Fruit fly (Drosophila melanogaster) whole organism, embryonic: Measurements from ENCODE around the gene rno.

Experiments used
- CG10959 ChIP-seq: fragments of 200-800 bp; sonication (Bioruptor generic); IDR thresholded peaks from 2 replicates; pipeline ENCODE4 v1.3.6; 2022; ENCODE audit warnings: missing biosample characterization, missing genetic modification characterization
- CG15011 ChIP-seq: fragments of 200-800 bp; sonication (Bioruptor generic); optimal IDR thresholded peaks from 3 replicates; lab custom pipeline; 2018; ENCODE audit warnings: missing biosample characterization, mild to moderate bottlenecking, missing genetic modification characterization
- CG17568 ChIP-seq: fragments of 200-800 bp; sonication (Bioruptor generic); optimal IDR thresholded peaks from 2 replicates; lab custom pipeline; 2018; ENCODE audit warnings: missing biosample characterization, mild to moderate bottlenecking, missing genetic modification characterization, moderate library complexity
- CG18476 ChIP-seq: fragments of 200-800 bp; sonication (Bioruptor generic); optimal IDR thresholded peaks from 2 replicates; lab custom pipeline; 2016; ENCODE audit warnings: missing biosample characterization, mild to moderate bottlenecking, missing genetic modification characterization
- CG18599 ChIP-seq: fragments of 200-800 bp; sonication (Bioruptor generic); optimal IDR thresholded peaks from 3 replicates; lab custom pipeline; 2017; ENCODE audit warnings: missing biosample characterization, missing genetic modification characterization, mild to moderate bottlenecking, moderate library complexity, missing genetic modification reagents
- CG2199 ChIP-seq: fragments of 200-800 bp; sonication (Bioruptor generic); IDR thresholded peaks from 3 replicates; pipeline ENCODE4 v1.3.6; 2022; ENCODE audit warnings: missing biosample characterization, missing genetic modification characterization
- CG2678 ChIP-seq: fragments of 200-800 bp; sonication (Bioruptor generic); optimal IDR thresholded peaks from 3 replicates; lab custom pipeline; 2019; ENCODE audit warnings: missing biosample characterization, mild to moderate bottlenecking, missing genetic modification characterization, moderate library complexity
- CG2712 ChIP-seq: fragments of 200-800 bp; optimal IDR thresholded peaks from 3 replicates; lab custom pipeline; 2019; ENCODE audit warnings: missing biosample characterization, mild to moderate bottlenecking, missing genetic modification characterization, moderate library complexity
- CG3065 ChIP-seq: fragments of 200-800 bp; sonication (Bioruptor generic); optimal IDR thresholded peaks from 2 replicates; lab custom pipeline; 2016; ENCODE audit warnings: missing biosample characterization, missing genetic modification characterization
- CG31224 ChIP-seq: fragments of 200-800 bp; sonication (Bioruptor generic); IDR thresholded peaks from 2 replicates; pipeline ENCODE4 v1.3.6; 2022; ENCODE audit warnings: missing biosample characterization, missing genetic modification characterization
- CG34422 ChIP-seq: fragments of 200-800 bp; sonication (Bioruptor generic); IDR thresholded peaks from 3 replicates; pipeline ENCODE4 v1.3.6; 2022; ENCODE audit warnings: missing biosample characterization, missing genetic modification characterization
- CG3847 ChIP-seq: fragments of 200-800 bp; sonication (Bioruptor generic); IDR thresholded peaks from 2 replicates; pipeline ENCODE4 v1.3.6; 2022; ENCODE audit warnings: missing biosample characterization, missing genetic modification characterization
- CG3995 ChIP-seq: fragments of 200-800 bp; sonication (Bioruptor generic); optimal IDR thresholded peaks from 3 replicates; lab custom pipeline; 2016; ENCODE audit warnings: missing biosample characterization, missing genetic modification characterization
- CG42726 ChIP-seq: fragments of 200-800 bp; sonication (Bioruptor generic); IDR thresholded peaks from 2 replicates; pipeline ENCODE4 v1.3.6; 2022; ENCODE audit warnings: missing biosample characterization, missing genetic modification characterization; ENCODE audit not compliant: partially characterized antibody
- CG5953 ChIP-seq: fragments of 200-800 bp; sonication (Bioruptor generic); IDR thresholded peaks from 2 replicates; pipeline ENCODE4 v1.3.6; 2022; ENCODE audit warnings: missing biosample characterization, missing genetic modification characterization
- CG6654 ChIP-seq: fragments of 200-800 bp; sonication (Bioruptor generic); optimal IDR thresholded peaks from 2 replicates; lab custom pipeline; 2017; ENCODE audit warnings: missing biosample characterization, mild to moderate bottlenecking, missing genetic modification characterization
- CkIIα-i1 ChIP-seq: fragments of 200-800 bp; sonication (Bioruptor generic); IDR thresholded peaks from 2 replicates; pipeline ENCODE4 v1.3.6; 2022; ENCODE audit warnings: missing biosample characterization, missing genetic modification characterization
- Dip2 ChIP-seq: fragments of 200-800 bp; sonication (Bioruptor generic); IDR thresholded peaks from 2 replicates; pipeline ENCODE4 v1.3.6; 2022; ENCODE audit warnings: missing biosample characterization, missing genetic modification characterization
- Dll ChIP-seq: fragments of 200-800 bp; sonication (Bioruptor generic); IDR thresholded peaks from 4 replicates; pipeline ENCODE4 v1.3.6; 2022; ENCODE audit warnings: missing biosample characterization, missing genetic modification characterization; ENCODE audit not compliant: partially characterized antibody
- Doc2 ChIP-seq: fragments of 200-800 bp; sonication (Bioruptor generic); IDR thresholded peaks from 2 replicates; pipeline ENCODE4 v1.3.6; 2022; ENCODE audit warnings: missing biosample characterization, missing genetic modification characterization
- Fer1 ChIP-seq: fragments of 200-800 bp; sonication (Bioruptor generic); optimal IDR thresholded peaks from 2 replicates; lab custom pipeline; 2017; ENCODE audit warnings: missing biosample characterization, mild to moderate bottlenecking, missing genetic modification characterization
- Fer3 ChIP-seq: fragments of 200-800 bp; sonication (Bioruptor generic); optimal IDR thresholded peaks from 2 replicates; lab custom pipeline; 2018; ENCODE audit warnings: missing biosample characterization, mild to moderate bottlenecking, missing genetic modification characterization, moderate library complexity
- GATAe ChIP-seq: fragments of 200-800 bp; sonication (Bioruptor generic); conservative IDR thresholded peaks from 2 replicates; pipeline ENCODE4 v1.3.6; 2022; ENCODE audit warnings: missing biosample characterization, missing genetic modification characterization
- HmgD ChIP-seq: fragments of 200-800 bp; sonication (Bioruptor generic); optimal IDR thresholded peaks from 3 replicates; lab custom pipeline; 2016; ENCODE audit warnings: missing biosample characterization, missing genetic modification characterization
- Hmr ChIP-seq: fragments of 200-800 bp; sonication (Bioruptor generic); optimal IDR thresholded peaks from 3 replicates; lab custom pipeline; 2017; ENCODE audit warnings: mild to moderate bottlenecking, missing biosample characterization, missing genetic modification reagents, missing genetic modification characterization
- Mrtf ChIP-seq: fragments of 200-800 bp; sonication (Bioruptor generic); IDR thresholded peaks from 3 replicates; pipeline ENCODE4 v1.3.6; 2022; ENCODE audit warnings: missing biosample characterization, missing genetic modification characterization
- Sin3A ChIP-seq: fragments of >200 bp; optimal IDR thresholded peaks from 2 replicates; lab custom pipeline; 2018
- Usf ChIP-seq: fragments of 200-800 bp; sonication (Bioruptor generic); optimal IDR thresholded peaks from 2 replicates; lab custom pipeline; 2017; ENCODE audit warnings: missing genotype, missing biosample characterization, missing genetic modification characterization
- Xrp1 ChIP-seq: fragments of 200-800 bp; sonication (Bioruptor generic); IDR thresholded peaks from 2 replicates; pipeline ENCODE4 v1.3.6; 2022; ENCODE audit warnings: missing biosample characterization, missing genetic modification characterization
- ap ChIP-seq: fragments of 200-800 bp; sonication (Bioruptor generic); IDR thresholded peaks from 2 replicates; pipeline ENCODE4 v1.3.6; 2022; ENCODE audit warnings: missing biosample characterization, missing genetic modification characterization
- bcd ChIP-seq: fragments of 200-800 bp; sonication (Bioruptor generic); optimal IDR thresholded peaks from 2 replicates; lab custom pipeline; 2017; ENCODE audit warnings: missing biosample characterization, mild to moderate bottlenecking, missing genetic modification characterization
- btn ChIP-seq: fragments of 200-800 bp; sonication (Bioruptor generic); optimal IDR thresholded peaks from 2 replicates; lab custom pipeline; 2016; ENCODE audit warnings: missing biosample characterization, missing genetic modification characterization
- dmrt99B ChIP-seq: fragments of 200-800 bp; sonication (Bioruptor generic); optimal IDR thresholded peaks from 2 replicates; lab custom pipeline; 2018; ENCODE audit warnings: missing biosample characterization, mild to moderate bottlenecking, missing genetic modification characterization, moderate library complexity
- eve ChIP-seq, 2 experiments: fragments of >200 bp; optimal IDR thresholded peaks; 2 replicates each; lab custom pipeline; 2017; ENCODE audit warnings: missing biosample characterization in 2 of 2, missing genetic modification characterization in 2 of 2
- gcm ChIP-seq: fragments of 200-800 bp; sonication (Bioruptor generic); optimal IDR thresholded peaks from 2 replicates; lab custom pipeline; 2019; ENCODE audit warnings: missing biosample characterization, mild to moderate bottlenecking, missing genetic modification characterization, moderate library complexity
- grn ChIP-seq: fragments of 200-800 bp; sonication (Bioruptor generic); optimal IDR thresholded peaks from 3 replicates; lab custom pipeline; 2017; ENCODE audit warnings: missing biosample characterization, missing genetic modification characterization
- gsb-n ChIP-seq: fragments of 200-800 bp; sonication (Bioruptor generic); optimal IDR thresholded peaks from 3 replicates; lab custom pipeline; 2018; ENCODE audit warnings: missing biosample characterization, mild to moderate bottlenecking, missing genetic modification characterization
- gt ChIP-seq: fragments of 200-800 bp; sonication (Bioruptor generic); IDR thresholded peaks from 2 replicates; pipeline ENCODE4 v1.3.6; 2022; ENCODE audit warnings: missing biosample characterization, missing genetic modification characterization
- ken ChIP-seq: fragments of 200-800 bp; sonication (Bioruptor generic); IDR thresholded peaks from 3 replicates; pipeline ENCODE4 v1.3.6; 2022; ENCODE audit warnings: missing biosample characterization, missing genetic modification characterization
- lab ChIP-seq: fragments of 200-800 bp; sonication (Bioruptor generic); optimal IDR thresholded peaks from 3 replicates; lab custom pipeline; 2017; ENCODE audit warnings: missing biosample characterization, missing genetic modification characterization, mild to moderate bottlenecking, moderate library complexity, missing genetic modification reagents
- mam ChIP-seq: fragments of 200-800 bp; sonication (Bioruptor generic); optimal IDR thresholded peaks from 3 replicates; lab custom pipeline; 2016; ENCODE audit warnings: missing biosample characterization, missing genetic modification characterization
- nerfin-1 ChIP-seq: fragments of 200-800 bp; sonication (Bioruptor generic); optimal IDR thresholded peaks from 3 replicates; lab custom pipeline; 2019; ENCODE audit warnings: missing biosample characterization, mild to moderate bottlenecking, missing genetic modification characterization, moderate library complexity
- nerfin-2 ChIP-seq: fragments of 200-800 bp; sonication (Bioruptor generic); IDR thresholded peaks from 2 replicates; pipeline ENCODE4 v1.3.6; 2022; ENCODE audit warnings: missing biosample characterization, missing genetic modification characterization; ENCODE audit not compliant: partially characterized antibody
- pho ChIP-seq: fragments of 200-800 bp; sonication (Bioruptor generic); optimal IDR thresholded peaks from 2 replicates; lab custom pipeline; 2016; ENCODE audit warnings: missing biosample characterization, missing genetic modification characterization
- sens-2 ChIP-seq: fragments of 200-800 bp; sonication (Bioruptor generic); IDR thresholded peaks from 2 replicates; pipeline ENCODE4 v1.3.6; 2022; ENCODE audit warnings: missing biosample characterization, missing genetic modification characterization
- sim ChIP-seq: fragments of 200-800 bp; sonication (Bioruptor generic); IDR thresholded peaks from 2 replicates; pipeline ENCODE4 v1.3.6; 2022; ENCODE audit warnings: missing biosample characterization, missing genetic modification characterization
- stwl ChIP-seq: fragments of 200-800 bp; sonication (Bioruptor generic); optimal IDR thresholded peaks from 3 replicates; lab custom pipeline; 2018; ENCODE audit warnings: missing biosample characterization, mild to moderate bottlenecking, missing genetic modification characterization, moderate library complexity
- sug ChIP-seq: fragments of 200-800 bp; optimal IDR thresholded peaks from 2 replicates; lab custom pipeline; 2019; ENCODE audit warnings: missing biosample characterization, mild to moderate bottlenecking, missing genetic modification characterization, moderate library complexity
- vvl ChIP-seq: fragments of 200-800 bp; sonication (Bioruptor generic); IDR thresholded peaks from 2 replicates; pipeline ENCODE4 v1.3.6; 2022; ENCODE audit warnings: missing biosample characterization, missing genetic modification characterization
- wor ChIP-seq: fragments of 200-800 bp; sonication (Bioruptor generic); IDR thresholded peaks from 2 replicates; pipeline ENCODE4 v1.3.6; 2022; ENCODE audit warnings: missing biosample characterization, missing genetic modification characterization
- zfh1 ChIP-seq: fragments of 200-800 bp; sonication (Bioruptor generic); IDR thresholded peaks from 3 replicates; pipeline ENCODE4 v1.3.6; 2022; ENCODE audit warnings: missing biosample characterization, missing genetic modification characterization

The rno gene

DNA sequence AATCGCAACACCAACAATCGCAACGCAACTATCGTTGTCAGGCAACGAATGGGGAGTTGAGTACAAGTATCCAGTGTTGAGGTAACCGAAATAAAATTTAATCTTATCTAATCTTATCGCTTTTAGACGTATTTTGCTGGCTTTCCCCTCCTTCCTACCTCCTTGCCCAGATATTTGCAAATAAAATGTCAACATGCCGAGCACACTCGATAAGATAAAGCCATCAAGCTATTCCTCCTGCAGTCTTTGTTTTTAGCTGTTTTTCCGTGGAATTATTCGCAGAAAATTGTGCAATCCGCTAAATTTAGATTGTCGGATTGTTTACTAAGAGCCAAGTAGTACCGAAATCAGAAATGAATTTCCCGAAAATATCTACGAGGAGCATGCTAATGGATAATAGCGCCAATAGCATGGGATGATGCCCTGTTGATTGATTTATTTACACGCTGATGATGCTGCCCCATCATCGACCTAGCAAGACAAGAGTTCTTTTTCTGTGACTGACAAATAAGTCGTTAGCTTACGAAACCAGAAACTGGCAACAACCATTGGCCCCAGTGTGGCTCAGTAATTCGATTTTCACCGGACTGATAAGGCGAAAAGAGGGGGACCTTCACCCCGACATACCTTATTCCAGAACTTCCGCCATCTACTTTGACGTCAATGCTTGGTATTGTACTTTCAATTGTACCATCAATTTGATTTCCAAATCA lies 42.8 kb downstream of the rno start (continued):
- TF ChIP-seq Xrp1 (GFP tag; lab: Robert Waterston, UW), result no peak
- no peak for TF ChIP-seq Dll (GFP tag; lab: Robert Waterston, UW)
- peak; percentile 49 for TF ChIP-seq Fer1
- TF ChIP-seq stwl, result no peak
- peak; percentile 7 for TF ChIP-seq CG18599 (GFP tag; lab: Kevin White, UChicago)
- no peak for TF ChIP-seq CG6654
- no peak for TF ChIP-seq mam
- TF ChIP-seq zfh1 (GFP tag; lab: Robert Waterston, UW), result 0 out of 3 replicates have a peak, but pooled peaks have one; percentile 6
- no peak for TF ChIP-seq eve (GFP tag; optimal IDR thresholded peaks at IDR 0.05; lab: Kevin White, UChicago)
- 0 out of 3 replicates have a peak, but pooled peaks have one; percentile 59 for TF ChIP-seq CG2199
- no peak for TF ChIP-seq sim (GFP tag; lab: Robert Waterston, UW)
- no peak for TF ChIP-seq Mrtf (GFP tag; lab: Robert Waterston, UW)
- no peak for TF ChIP-seq CG3995
- TF ChIP-seq lab (GFP tag; lab: Kevin White, UChicago), result peak; percentile 38
- TF ChIP-seq gt, result no peak
- peak; percentile 47 for TF ChIP-seq Hmr (GFP tag; lab: Kevin White, UChicago)
- TF ChIP-seq sug, result peak; percentile 49
- no peak for TF ChIP-seq CG5953 (GFP tag; lab: Robert Waterston, UW)
- TF ChIP-seq bcd (GFP tag; lab: Kevin White, UChicago), result no peak
- TF ChIP-seq Sin3A (lab: Kevin White, UChicago), result no peak
- no peak for TF ChIP-seq sens-2 (GFP tag; lab: Robert Waterston, UW)
- TF ChIP-seq gsb-n (tag; lab: Kevin White, UChicago), result no peak
- TF ChIP-seq ken (GFP tag; lab: Robert Waterston, UW), result no peak
- peak; percentile 9 for TF ChIP-seq Fer3 (tag; lab: Kevin White, UChicago)
- TF ChIP-seq CkIIα-i1 (GFP tag; lab: Robert Waterston, UW), result no peak
- TF ChIP-seq wor (GFP tag; lab: Robert Waterston, UW), result no peak
- TF ChIP-seq dmrt99B (tag; lab: Kevin White, UChicago), result no peak
- TF ChIP-seq CG3065 (GFP tag; lab: Kevin White, UChicago), result no peak
- TF ChIP-seq Usf (GFP tag; lab: Kevin White, UChicago), result no peak
- no peak for TF ChIP-seq nerfin-1 (tag; lab: Kevin White, UChicago)
- TF ChIP-seq CG2712 (tag; lab: Kevin White, UChicago), result no peak
- no peak for TF ChIP-seq CG31224 (GFP tag; lab: Robert Waterston, UW)
- TF ChIP-seq pho (GFP tag; lab: Kevin White, UChicago), result no peak
- TF ChIP-seq gcm (GFP tag; lab: Kevin White, UChicago), result no peak
- TF ChIP-seq GATAe (GFP tag; lab: Robert Waterston, UW), result peak; percentile 100
- peak; percentile 1 for TF ChIP-seq CG17568 (GFP tag; lab: Kevin White, UChicago)
- TF ChIP-seq CG10959 (GFP tag; lab: Robert Waterston, UW), result no peak
- peak; percentile 14 for TF ChIP-seq CG2678 (tag; lab: Kevin White, UChicago)
- TF ChIP-seq HmgD (GFP tag; lab: Kevin White, UChicago), result no peak
- no peak for TF ChIP-seq Dip2 (GFP tag; lab: Robert Waterston, UW)
- no peak for TF ChIP-seq Doc2 (GFP tag; lab: Robert Waterston, UW)
- no peak for TF ChIP-seq vvl (GFP tag; lab: Robert Waterston, UW)
- TF ChIP-seq nerfin-2, result no peak
- TF ChIP-seq CG3847 (GFP tag; lab: Robert Waterston, UW), result no peak
- TF ChIP-seq CG15011 (GFP tag; lab: Kevin White, UChicago), result no peak
- TF ChIP-seq ap (GFP tag; lab: Robert Waterston, UW), result no peak
- peak; percentile 45 for TF ChIP-seq grn (GFP tag; lab: Kevin White, UChicago)
- TF ChIP-seq CG42726, result no peak
- no peak for TF ChIP-seq CG34422
- no peak for TF ChIP-seq CG18476 (GFP tag; lab: Kevin White, UChicago)
- TF ChIP-seq btn (GFP tag; lab: Kevin White, UChicago), result no peak
